Fruit fly (Drosophila melanogaster): ENCODE results near the gene RpL17.

Gene RpL17

DNA sequence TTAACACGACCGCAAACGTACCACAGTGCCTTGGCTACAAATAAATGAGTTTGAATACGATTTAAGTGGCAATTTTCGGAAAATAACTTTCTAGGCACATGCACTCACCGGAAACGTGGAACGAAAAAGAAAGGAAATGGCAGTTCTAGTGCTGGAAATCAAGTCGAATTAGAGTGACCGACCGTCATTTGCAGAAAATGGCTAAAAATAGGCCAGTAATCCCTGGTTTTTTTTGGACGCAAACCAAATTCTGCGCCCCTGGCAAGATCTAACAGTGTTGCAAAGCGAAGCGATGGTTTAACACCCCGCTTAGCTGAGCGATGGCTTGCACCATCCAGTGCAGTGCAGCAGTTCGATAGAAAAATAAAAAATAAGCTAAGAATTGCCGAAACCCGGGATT, at the start of gene RpL17 (continued):
- peak; percentile 73 for TF ChIP-seq CG11696 (GFP tag; IDR thresholded peaks at IDR 0.05)
- peak; percentile 66; the same call in 1 of the 2 replicates for TF ChIP-seq bowl (GFP tag; IDR thresholded peaks at IDR 0.05)
- TF ChIP-seq Sin3A (optimal IDR thresholded peaks at IDR 0.05), result peak; percentile 65
- peak in 1 of 2 experiments; percentile 75 for TF ChIP-seq insv (GFP tag; optimal IDR thresholded peaks at IDR 0.05)
- TF ChIP-seq slbo (GFP tag; IDR thresholded peaks at IDR 0.05), result peak; percentile 85
- peak; percentile 84 for TF ChIP-seq zfh2 (GFP tag; optimal IDR thresholded peaks at IDR 0.05)
- peak; percentile 38 for TF ChIP-seq cato (GFP tag; optimal IDR thresholded peaks at IDR 0.05; ENCODE audit: borderline replicate concordance)
- TF ChIP-seq jing (GFP tag; optimal IDR thresholded peaks at IDR 0.05), result peak; percentile 49
- TF ChIP-seq CG4617 (GFP tag; optimal IDR thresholded peaks at IDR 0.05; ENCODE audit: borderline replicate concordance), result peak; percentile 70
- peak in 1 of 3 experiments; percentile 40 for TF ChIP-seq lola (GFP tag; optimal IDR thresholded peaks at IDR 0.05)
- TF ChIP-seq HLH4C (GFP tag; IDR thresholded peaks at IDR 0.05; ENCODE audit: partially characterized antibody), result peak; percentile 50; the same call in 1 of the 3 replicates
- TF ChIP-seq bsh (GFP tag; optimal IDR thresholded peaks at IDR 0.05), result peak in 1 of 2 experiments; percentile 63
- peak; percentile 93 for TF ChIP-seq Lhr (GFP tag; optimal IDR thresholded peaks at IDR 0.05)
- TF ChIP-seq CG33213 (GFP tag; optimal IDR thresholded peaks at IDR 0.05), result peak; percentile 93
- TF ChIP-seq C15 (GFP tag; IDR thresholded peaks at IDR 0.05), result peak; percentile 68; the same call in 2 of the 3 replicates
- TF ChIP-seq ems (GFP tag; optimal IDR thresholded peaks at IDR 0.05), result peak; percentile 49
- peak; percentile 73 for TF ChIP-seq CG4328 (GFP tag; optimal IDR thresholded peaks at IDR 0.05)
- TF ChIP-seq danr (GFP tag; IDR thresholded peaks at IDR 0.05), result peak; percentile 64; the same call in 1 of the 2 replicates
- TF ChIP-seq stc (GFP tag; IDR thresholded peaks at IDR 0.05), result peak; percentile 87
- peak; percentile 78; the same call in 2 of the 3 replicates for TF ChIP-seq CG3726 (GFP tag; IDR thresholded peaks at IDR 0.05)
- no peak for TF ChIP-seq mld (GFP tag; IDR thresholded peaks at IDR 0.05; ENCODE audit: partially characterized antibody)
- no peak for TF ChIP-seq CkIIα-i1 (GFP tag; IDR thresholded peaks at IDR 0.05)
- peak; percentile 57 for TF ChIP-seq Max (GFP tag; optimal IDR thresholded peaks at IDR 0.05)
- peak; percentile 89 for TF ChIP-seq CG34376 (GFP tag; optimal IDR thresholded peaks at IDR 0.05)
- TF ChIP-seq disco-r (GFP tag; optimal IDR thresholded peaks at IDR 0.05), result peak; percentile 80
- TF ChIP-seq NfI (GFP tag; optimal IDR thresholded peaks at IDR 0.05), result peak; percentile 93
- peak; percentile 87 for TF ChIP-seq CG7271 (tag; optimal IDR thresholded peaks at IDR 0.05)
- peak; percentile 81 for TF ChIP-seq CG7786 (GFP tag; optimal IDR thresholded peaks at IDR 0.05)
- peak; percentile 67 for TF ChIP-seq CG3163 (GFP tag; optimal IDR thresholded peaks at IDR 0.05)
- peak; percentile 69 for TF ChIP-seq B-H1 (GFP tag; IDR thresholded peaks at IDR 0.05)
- no peak for TF ChIP-seq CG30020 (tag; optimal IDR thresholded peaks at IDR 0.05)
- peak; percentile 92 for TF ChIP-seq CG18619 (GFP tag; optimal IDR thresholded peaks at IDR 0.05)
- TF ChIP-seq Dref (GFP tag; IDR thresholded peaks at IDR 0.05), result peak; percentile 55
- TF ChIP-seq CG8944 (GFP tag; optimal IDR thresholded peaks at IDR 0.05), result peak; percentile 78
- peak; percentile 31 for TF ChIP-seq CG18476 (GFP tag; optimal IDR thresholded peaks at IDR 0.05)
- TF ChIP-seq sob (GFP tag; IDR thresholded peaks at IDR 0.05), result peak; percentile 93
- TF ChIP-seq CG18262 (tag; optimal IDR thresholded peaks at IDR 0.05), result peak; percentile 42
- TF ChIP-seq CG13894 (tag; optimal IDR thresholded peaks at IDR 0.05), result peak; percentile 69
- TF ChIP-seq CG43689 (GFP tag; IDR thresholded peaks at IDR 0.05), result peak; percentile 65
- peak; percentile 63; the same call in 1 of the 3 replicates for TF ChIP-seq CG6791 (GFP tag; IDR thresholded peaks at IDR 0.05; ENCODE audit: partially characterized antibody)
- TF ChIP-seq pum (GFP tag; optimal IDR thresholded peaks at IDR 0.05), result peak; percentile 69
- peak; percentile 92 for TF ChIP-seq bcd (GFP tag; optimal IDR thresholded peaks at IDR 0.05)
- peak; percentile 63 for TF ChIP-seq CG1792 (GFP tag; optimal IDR thresholded peaks at IDR 0.05)
- peak; percentile 76 for TF ChIP-seq MBD-R2 (GFP tag; IDR thresholded peaks at IDR 0.05)
- peak; percentile 73 for TF ChIP-seq CG12744 (GFP tag; optimal IDR thresholded peaks at IDR 0.05)
- peak; percentile 77 for TF ChIP-seq sug (tag; optimal IDR thresholded peaks at IDR 0.05)
- TF ChIP-seq CG30431 (GFP tag; optimal IDR thresholded peaks at IDR 0.05), result peak; percentile 78
- no peak for TF ChIP-seq CG8765 (GFP tag; IDR thresholded peaks at IDR 0.05)
- TF ChIP-seq CG31365 (tag; optimal IDR thresholded peaks at IDR 0.05), result peak; percentile 62
- peak; percentile 67 for TF ChIP-seq Kr (GFP tag; optimal IDR thresholded peaks at IDR 0.05)

Measured in whole organism, embryonic.